Fruit fly (Drosophila melanogaster): ENCODE results near the gene CG13877.
A peak's percentile ranks its signal among the peaks of the same experiment; 100 is the strongest.

The CG13877 gene

dm6 chr3L:174501-174900, 43.4 kb upstream of the CG13877 start (continued):
- TF ChIP-seq Dip2 (GFP tag; IDR thresholded peaks at IDR 0.05) (no peak), CG12155 (GFP tag; optimal IDR thresholded peaks at IDR 0.05) (no peak), CG6791 (GFP tag; IDR thresholded peaks at IDR 0.05; ENCODE audit: partially characterized antibody) (peak; percentile 88), CG10366 (GFP tag; IDR thresholded peaks at IDR 0.05) (no peak), CG9817 (tag; optimal IDR thresholded peaks at IDR 0.05) (no peak), CG3838 (GFP tag; optimal IDR thresholded peaks at IDR 0.05) (no peak), kay (GFP tag; optimal IDR thresholded peaks at IDR 0.05) (no peak), CG15011 (GFP tag; optimal IDR thresholded peaks at IDR 0.05) (no peak), TFAM (GFP tag; optimal IDR thresholded peaks at IDR 0.05) (no peak), insv (GFP tag; optimal IDR thresholded peaks at IDR 0.05) (no peak), CG5245 (GFP tag; optimal IDR thresholded peaks at IDR 0.05) (no peak), Kr (GFP tag; optimal IDR thresholded peaks at IDR 0.05) (no peak), tup (GFP tag; optimal IDR thresholded peaks at IDR 0.05) (no peak), pum (GFP tag; optimal IDR thresholded peaks at IDR 0.05) (no peak), ato (GFP tag; IDR thresholded peaks at IDR 0.05; ENCODE audit: partially characterized antibody) (peak; percentile 81), CG32772 (GFP tag; IDR thresholded peaks at IDR 0.05) (no peak), sd (tag; optimal IDR thresholded peaks at IDR 0.05) (peak; percentile 55), H15 (GFP tag; IDR thresholded peaks at IDR 0.05) (no peak), pan (optimal IDR thresholded peaks at IDR 0.05) (no peak), pan (GFP tag; optimal IDR thresholded peaks at IDR 0.05 in 1 of 2, IDR thresholded peaks at IDR 0.05 in 1 of 2) (no peak), ci (GFP tag; IDR thresholded peaks at IDR 0.05) (no peak), unc-4 (GFP tag; IDR thresholded peaks at IDR 0.05; ENCODE audit: partially characterized antibody) (peak; percentile 93), Bgb (GFP tag; IDR thresholded peaks at IDR 0.05; ENCODE audit: partially characterized antibody) (peak; percentile 94), Doc3 (GFP tag; IDR thresholded peaks at IDR 0.05; ENCODE audit: partially characterized antibody) (peak; percentile 87), Nf-YB (GFP tag; optimal IDR thresholded peaks at IDR 0.05) (no peak), CG14860 (GFP tag; IDR thresholded peaks at IDR 0.05; ENCODE audit: partially characterized antibody) (peak; percentile 85), gem (tag; optimal IDR thresholded peaks at IDR 0.05) (no peak), ab (GFP tag; optimal IDR thresholded peaks at IDR 0.05) (no peak), dmrt99B (tag; optimal IDR thresholded peaks at IDR 0.05) (no peak), shn (GFP tag; optimal IDR thresholded peaks at IDR 0.05) (no peak), CG6272 (GFP tag; IDR thresholded peaks at IDR 0.05) (no peak), CG9727 (GFP tag; optimal IDR thresholded peaks at IDR 0.05) (no peak), Hr39 (optimal IDR thresholded peaks at IDR 0.05) (no peak), CG9609 (GFP tag; optimal IDR thresholded peaks at IDR 0.05) (no peak), Abd-B (GFP tag; optimal IDR thresholded peaks at IDR 0.05) (no peak), Stat92E (GFP tag; optimal IDR thresholded peaks at IDR 0.05) (no peak), CG2120 (GFP tag; optimal IDR thresholded peaks at IDR 0.05) (peak; percentile 28), zfh2 (GFP tag; optimal IDR thresholded peaks at IDR 0.05) (no peak), CG11723 (GFP tag; optimal IDR thresholded peaks at IDR 0.05) (no peak), Ets65A (GFP tag) (no peak), CG2889 (GFP tag; IDR thresholded peaks at IDR 0.05) (no peak), tin (GFP tag; optimal IDR thresholded peaks at IDR 0.05) (no peak), Oli (tag; optimal IDR thresholded peaks at IDR 0.05) (no peak), CG10209 (GFP tag; optimal IDR thresholded peaks at IDR 0.05) (no peak), lmd (GFP tag; IDR thresholded peaks at IDR 0.05) (no peak), dmrt11E (tag; optimal IDR thresholded peaks at IDR 0.05) (no peak), aop (GFP tag; IDR thresholded peaks at IDR 0.05) (no peak), CG2678 (tag; optimal IDR thresholded peaks at IDR 0.05) (no peak), HmgZ (tag; optimal IDR thresholded peaks at IDR 0.05) (peak; percentile 21), wor (GFP tag; IDR thresholded peaks at IDR 0.05) (no peak), seq (GFP tag; IDR thresholded peaks at IDR 0.05) (no peak), HLH4C (GFP tag; IDR thresholded peaks at IDR 0.05; ENCODE audit: partially characterized antibody) (peak; percentile 91)
